Fruit fly (Drosophila melanogaster) whole organism, pupa: ENCODE measurements around the gene tay.

Source experiments
- CG10348 ChIP-seq: fragments of 200-800 bp; sonication (Bioruptor generic); IDR thresholded peaks from 2 replicates; pipeline ENCODE4 v1.3.6; 2022; ENCODE audit warnings: missing biosample characterization, missing genetic modification characterization
- CG12605 ChIP-seq: fragments of 200-800 bp; sonication (Bioruptor generic); IDR thresholded peaks from 2 replicates; pipeline ENCODE4 v1.3.6; 2022; ENCODE audit warnings: missing biosample characterization, missing genetic modification characterization
- CG4496 ChIP-seq: fragments of 200-800 bp; sonication (Bioruptor generic); IDR thresholded peaks from 3 replicates; pipeline ENCODE4 v1.3.6; 2022; ENCODE audit warnings: missing biosample characterization, missing genetic modification characterization
- CG8159 ChIP-seq: fragments of 200-800 bp; sonication (Bioruptor generic); optimal IDR thresholded peaks from 3 replicates; lab custom pipeline; 2018; ENCODE audit warnings: missing biosample characterization, mild to moderate bottlenecking, missing genetic modification characterization, moderate library complexity
- CG9948 ChIP-seq: fragments of 200-800 bp; sonication (Bioruptor generic); optimal IDR thresholded peaks from 2 replicates; lab custom pipeline; 2018; ENCODE audit warnings: missing biosample characterization, mild to moderate bottlenecking, missing genetic modification characterization, moderate library complexity
- EcR ChIP-seq: fragments of 200-800 bp; sonication (Bioruptor generic); optimal IDR thresholded peaks from 3 replicates; lab custom pipeline; 2019; ENCODE audit warnings: missing biosample characterization, missing genetic modification characterization, mild to moderate bottlenecking, moderate library complexity, missing genetic modification reagents
- Pif1A ChIP-seq: fragments of 200-800 bp; sonication (Bioruptor generic); optimal IDR thresholded peaks from 3 replicates; lab custom pipeline; 2016; ENCODE audit warnings: missing biosample characterization, missing genetic modification characterization
- Snoo ChIP-seq: fragments of 200-800 bp; sonication (Bioruptor generic); optimal IDR thresholded peaks from 3 replicates; lab custom pipeline; 2017; ENCODE audit warnings: missing biosample characterization, mild to moderate bottlenecking, missing genetic modification characterization, inconsistent platforms
- fd96Ca ChIP-seq: fragments of 200-800 bp; sonication (Bioruptor generic); IDR thresholded peaks from 3 replicates; pipeline ENCODE4 v1.3.6; 2022; ENCODE audit warnings: missing biosample characterization, missing genetic modification characterization
- gl ChIP-seq: fragments of 200-800 bp; sonication (Bioruptor generic); optimal IDR thresholded peaks from 2 replicates; lab custom pipeline; 2018; ENCODE audit warnings: missing biosample characterization, mild to moderate bottlenecking, missing genetic modification characterization

- TF ChIP-seq EcR, result no peak
- TF ChIP-seq CG9948 (tag; lab: Kevin White, UChicago), result no peak
- TF ChIP-seq fd96Ca (GFP tag; lab: Robert Waterston, UW), result no peak
- no peak for TF ChIP-seq Pif1A
- TF ChIP-seq CG12605 (GFP tag; lab: Robert Waterston, UW), result peak; percentile 58; the same call in 1 of the 2 replicates
- no peak for TF ChIP-seq Snoo
- TF ChIP-seq CG8159, result no peak
- 0 out of 3 replicates have a peak, but pooled peaks have one; percentile 13 for TF ChIP-seq CG4496 (GFP tag; lab: Robert Waterston, UW)
- peak; percentile 1 for TF ChIP-seq gl (tag; lab: Kevin White, UChicago)
- no peak for TF ChIP-seq CG10348 (GFP tag; lab: Robert Waterston, UW)
These were observed 52.4 kb downstream of the tay start for dm6 chrX:15834594-15835236.
